Worm (Caenorhabditis elegans): Measurements from ENCODE around the gene F47D12.3.

F47D12.3 gene

ce11 chrIII:6312244-6312643, 14.0 kb downstream of the F47D12.3 start:
- no peak for TF ChIP-seq med-1 (GFP tag; optimal IDR thresholded peaks at IDR 0.05; ENCODE audit: insufficient read depth)

DNA sequence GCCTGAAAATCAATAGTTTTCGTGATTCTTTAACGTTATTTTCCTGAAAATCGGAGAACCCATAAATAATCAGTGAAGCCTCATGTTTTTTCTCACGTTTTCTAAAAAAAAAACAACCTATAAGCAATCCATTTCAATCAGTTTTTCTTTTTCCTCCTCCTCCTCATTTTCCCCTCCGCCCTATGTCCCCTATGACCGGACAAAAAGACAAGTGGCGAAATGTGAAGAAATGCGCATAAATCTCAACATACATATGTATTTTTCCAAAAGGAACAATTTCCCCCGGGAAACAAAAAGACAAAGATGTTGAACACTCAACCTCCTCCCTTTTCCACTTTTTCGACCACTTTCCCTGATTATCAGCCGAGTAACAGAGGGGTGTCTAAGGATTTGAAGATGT, 17.3 kb downstream of the F47D12.3 start:
- TF ChIP-seq ztf-23 (GFP tag; IDR thresholded peaks at IDR 0.05), result no peak
- no peak for TF ChIP-seq ztf-29 (GFP tag; IDR thresholded peaks at IDR 0.05)
- no peak for TF ChIP-seq ref-1 (GFP tag; conservative IDR thresholded peaks at IDR 0.05)
- no peak for TF ChIP-seq med-1 (GFP tag; optimal IDR thresholded peaks at IDR 0.05; ENCODE audit: insufficient read depth)

DNA sequence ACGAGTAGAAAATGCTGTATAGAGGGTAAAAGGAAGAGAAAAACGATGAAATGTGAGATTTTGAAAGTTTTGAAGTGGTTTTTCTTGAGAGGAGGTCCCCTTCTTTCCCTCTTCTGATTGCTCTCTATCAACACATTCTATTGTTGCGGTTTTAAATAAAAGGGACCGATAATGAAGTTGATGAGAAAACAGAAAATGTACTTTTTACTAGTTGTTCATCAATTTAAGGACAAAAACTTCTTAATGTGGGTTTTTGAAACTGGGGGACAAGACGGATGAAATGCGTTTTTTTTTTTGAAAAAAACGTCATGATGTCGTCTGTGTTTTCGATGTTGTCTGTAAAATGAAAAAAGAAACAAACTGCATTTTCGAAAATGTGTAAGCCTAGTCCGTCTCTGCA, 18.5 kb downstream of the F47D12.3 start:
- TF ChIP-seq ztf-29 (GFP tag; IDR thresholded peaks at IDR 0.05) (no peak), ref-1 (GFP tag; conservative IDR thresholded peaks at IDR 0.05) (no peak), klf-2 (GFP tag; conservative IDR thresholded peaks at IDR 0.05) (no peak), cog-1 (tag; optimal IDR thresholded peaks at IDR 0.05) (no peak), tab-1 (GFP tag; IDR thresholded peaks at IDR 0.05) (no peak), med-1 (GFP tag; optimal IDR thresholded peaks at IDR 0.05; ENCODE audit: insufficient read depth) (no peak), T22C8.4 (GFP tag; IDR thresholded peaks at IDR 0.05) (no peak), ztf-23 (GFP tag; IDR thresholded peaks at IDR 0.05) (no peak), flt-1 (GFP tag; IDR thresholded peaks at IDR 0.05) (no peak)

DNA sequence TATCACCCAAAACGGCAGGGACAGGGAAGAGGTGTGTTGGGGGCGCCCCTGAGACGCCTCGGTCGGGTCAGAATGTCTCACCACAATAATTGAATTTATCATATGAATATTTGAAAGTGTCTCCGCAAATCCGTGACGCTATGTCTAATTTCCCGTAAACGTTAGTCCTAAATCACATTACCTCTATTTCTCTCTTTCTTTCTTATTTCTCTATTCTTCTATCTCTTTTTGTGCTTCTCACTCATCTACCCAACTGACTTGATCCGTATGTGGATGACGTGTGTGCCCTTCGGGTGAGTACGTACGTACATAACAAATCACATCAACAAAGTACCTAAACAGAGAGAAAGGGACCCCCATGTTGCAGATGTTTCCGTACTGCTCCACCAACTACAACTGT, 19.1 kb downstream of the F47D12.3 start:
- TF ChIP-seq med-1 (GFP tag; optimal IDR thresholded peaks at IDR 0.05; ENCODE audit: insufficient read depth), result no peak
- TF ChIP-seq T22C8.4 (GFP tag; IDR thresholded peaks at IDR 0.05), result no peak
- no peak for TF ChIP-seq flt-1 (GFP tag; IDR thresholded peaks at IDR 0.05)
- no peak for TF ChIP-seq ztf-29 (GFP tag; IDR thresholded peaks at IDR 0.05)
- TF ChIP-seq ztf-23 (GFP tag; IDR thresholded peaks at IDR 0.05), result no peak
- no peak for TF ChIP-seq ref-1 (GFP tag; conservative IDR thresholded peaks at IDR 0.05)
- no peak for TF ChIP-seq cog-1 (tag; optimal IDR thresholded peaks at IDR 0.05)
- no peak for TF ChIP-seq klf-2 (GFP tag; conservative IDR thresholded peaks at IDR 0.05)
- no peak for TF ChIP-seq tab-1 (GFP tag; IDR thresholded peaks at IDR 0.05)

DNA sequence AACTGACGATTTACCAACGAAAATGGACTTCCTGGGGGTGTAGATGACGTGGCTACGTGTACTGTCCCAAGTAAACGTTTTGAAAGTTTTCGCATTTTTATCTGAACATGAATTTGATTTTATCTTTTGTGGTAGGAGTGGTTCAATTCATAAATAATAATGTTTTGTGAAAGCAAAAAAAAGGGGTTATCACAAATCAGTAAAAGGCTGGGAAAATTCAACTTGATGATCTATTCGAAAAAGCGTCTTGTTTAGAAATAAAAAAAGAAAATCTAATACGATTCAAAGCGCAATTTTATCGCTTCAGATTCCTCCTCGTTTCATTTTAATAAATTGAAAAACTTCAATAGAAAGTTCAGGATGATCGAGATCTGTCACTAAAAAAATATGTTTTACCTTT, 25.9 kb downstream of the F47D12.3 start, which contains the start of gene C56G2.5:
Gene C56G2.5, minus strand, starts transcription at position 101 of the 400 bp plus-strand sequence.
- TF ChIP-seq klf-2 (GFP tag; conservative IDR thresholded peaks at IDR 0.05), result no peak
- TF ChIP-seq ref-1 (GFP tag; conservative IDR thresholded peaks at IDR 0.05), result no peak
- TF ChIP-seq med-1 (GFP tag; optimal IDR thresholded peaks at IDR 0.05; ENCODE audit: insufficient read depth), result no peak

DNA sequence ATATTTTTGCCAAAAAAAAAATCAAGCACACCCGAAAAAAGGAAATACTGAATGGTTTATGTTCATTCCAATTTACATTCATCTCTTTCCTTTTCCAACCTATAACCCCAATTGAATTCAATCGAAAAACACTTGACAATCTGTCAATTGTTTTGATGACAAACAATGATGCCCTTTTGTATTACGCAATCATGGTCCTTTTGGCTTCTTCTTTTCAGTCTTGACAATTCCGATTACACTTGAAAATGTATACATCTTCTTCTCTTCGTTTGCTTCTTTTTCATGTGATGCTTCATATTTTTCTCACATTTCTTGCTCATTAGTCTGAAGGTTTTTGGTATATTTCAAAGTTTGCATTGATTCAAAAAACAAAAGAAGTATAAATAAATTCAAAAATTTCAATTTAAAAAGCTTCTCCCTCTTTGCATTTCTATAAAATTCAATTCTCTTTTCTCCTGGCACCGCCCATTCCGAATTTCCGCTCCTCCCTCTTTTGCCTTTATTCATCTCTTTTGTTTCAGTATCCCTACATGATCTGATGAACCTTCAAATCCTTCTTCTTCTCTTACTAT, 33.0 kb downstream of the F47D12.3 start, which contains the start of gene C56G2.4:
Gene C56G2.4, plus strand, starts transcription at position 522 of the 572 bp plus-strand sequence.
- no peak for TF ChIP-seq T22C8.4 (GFP tag; IDR thresholded peaks at IDR 0.05)

DNA sequence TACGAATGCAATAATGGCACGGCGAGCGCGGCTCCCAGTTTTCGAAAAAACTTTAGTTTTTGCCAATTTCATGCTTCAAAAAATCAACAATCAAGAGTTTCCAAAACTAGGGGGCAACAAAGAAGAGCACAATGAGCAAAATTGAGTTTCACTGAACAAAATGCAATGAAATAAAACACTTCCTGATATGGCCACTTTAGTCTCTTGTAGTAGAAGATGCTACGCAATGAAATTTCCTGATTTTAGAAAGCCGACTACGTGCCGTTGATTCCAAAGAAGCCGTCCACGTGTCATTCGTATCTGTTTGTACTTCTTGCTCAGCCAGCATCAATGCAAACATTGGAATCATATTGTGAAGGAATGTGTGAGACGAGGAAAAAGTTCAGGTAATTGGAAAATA, 36.1 kb downstream of the F47D12.3 start:
- TF ChIP-seq T22C8.4 (GFP tag; IDR thresholded peaks at IDR 0.05), result no peak
- no peak for TF ChIP-seq cog-1 (tag; optimal IDR thresholded peaks at IDR 0.05)
- no peak for TF ChIP-seq tab-1 (GFP tag; IDR thresholded peaks at IDR 0.05)
- no peak for TF ChIP-seq ztf-29 (GFP tag; IDR thresholded peaks at IDR 0.05)
- TF ChIP-seq ref-1 (GFP tag; conservative IDR thresholded peaks at IDR 0.05), result no peak
- TF ChIP-seq flt-1 (GFP tag; IDR thresholded peaks at IDR 0.05), result no peak
- no peak for TF ChIP-seq ztf-23 (GFP tag; IDR thresholded peaks at IDR 0.05)
- TF ChIP-seq med-1 (GFP tag; optimal IDR thresholded peaks at IDR 0.05; ENCODE audit: insufficient read depth), result no peak
- no peak for TF ChIP-seq klf-2 (GFP tag; conservative IDR thresholded peaks at IDR 0.05)

- TF ChIP-seq med-1 (GFP tag; optimal IDR thresholded peaks at IDR 0.05; ENCODE audit: insufficient read depth), result no peak
- no peak for TF ChIP-seq ztf-29 (GFP tag; IDR thresholded peaks at IDR 0.05)
- TF ChIP-seq ref-1 (GFP tag; conservative IDR thresholded peaks at IDR 0.05), result no peak
These were observed 41.7 kb downstream of the F47D12.3 start, which contains the start of gene let-767 for ce11 chrIII:6339919-6340434. Gene let-767 (minus strand): TSS chrIII:6339969.

DNA sequence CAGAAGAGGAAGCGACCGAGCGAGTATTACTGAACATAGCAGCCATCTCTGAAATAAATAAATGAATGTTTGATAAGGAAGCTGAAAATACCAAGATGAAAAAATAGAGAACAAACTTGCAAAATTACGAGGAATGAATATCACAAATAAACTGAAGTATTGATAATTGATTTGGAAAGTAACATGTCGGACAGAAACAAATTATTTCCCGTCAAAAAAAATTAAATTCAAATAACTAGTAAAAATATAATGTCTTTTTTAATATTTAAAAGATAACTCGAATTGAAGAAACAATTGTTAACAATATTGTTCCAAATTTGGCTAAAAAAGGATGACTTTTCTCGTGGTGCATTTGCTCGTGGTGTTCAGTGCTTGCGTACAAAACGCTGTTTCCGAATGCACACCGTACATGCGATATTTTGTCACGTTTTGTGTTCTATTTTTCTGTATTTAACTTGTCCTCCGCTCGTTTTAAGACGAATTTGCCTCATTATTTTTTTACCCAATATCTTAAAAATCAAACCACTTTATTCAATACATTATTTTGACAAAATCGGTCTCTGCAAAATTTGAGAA, 43.7 kb downstream of the F47D12.3 start, which contains the start of gene rpn-13:
Gene rpn-13, minus strand, starts transcription at position 51 of the 576 bp plus-strand sequence.
- no peak for TF ChIP-seq cog-1 (tag; optimal IDR thresholded peaks at IDR 0.05)
- TF ChIP-seq tab-1 (GFP tag; IDR thresholded peaks at IDR 0.05), result no peak
- no peak for TF ChIP-seq med-1 (GFP tag; optimal IDR thresholded peaks at IDR 0.05; ENCODE audit: insufficient read depth)
- no peak for TF ChIP-seq klf-2 (GFP tag; conservative IDR thresholded peaks at IDR 0.05)
- no peak for TF ChIP-seq T22C8.4 (GFP tag; IDR thresholded peaks at IDR 0.05)
- TF ChIP-seq ztf-23 (GFP tag; IDR thresholded peaks at IDR 0.05), result no peak

- no peak for TF ChIP-seq med-1 (GFP tag; optimal IDR thresholded peaks at IDR 0.05; ENCODE audit: insufficient read depth)
- TF ChIP-seq ref-1 (GFP tag; conservative IDR thresholded peaks at IDR 0.05), result no peak
- TF ChIP-seq ztf-23 (GFP tag; IDR thresholded peaks at IDR 0.05), result no peak
- no peak for TF ChIP-seq flt-1 (GFP tag; IDR thresholded peaks at IDR 0.05)
- TF ChIP-seq T22C8.4 (GFP tag; IDR thresholded peaks at IDR 0.05), result no peak
- no peak for TF ChIP-seq cog-1 (tag; optimal IDR thresholded peaks at IDR 0.05)
- no peak for TF ChIP-seq tab-1 (GFP tag; IDR thresholded peaks at IDR 0.05)
- TF ChIP-seq ztf-29 (GFP tag; IDR thresholded peaks at IDR 0.05), result no peak
- no peak for TF ChIP-seq klf-2 (GFP tag; conservative IDR thresholded peaks at IDR 0.05)
These were observed 45.0 kb downstream of the F47D12.3 start, which contains the start of gene C56G2.9 for ce11 chrIII:6343229-6343628. Gene C56G2.9 (minus strand): TSS chrIII:6343329.
